Fruit fly (Drosophila melanogaster) whole organism, embryonic: Measurements from ENCODE around the gene CG44836.
A peak's percentile ranks its signal among the peaks of the same experiment; 100 is the strongest.

Source experiments
- Antp ChIP-seq: fragments of 200-800 bp; sonication (Bioruptor generic); optimal IDR thresholded peaks from 3 replicates; lab custom pipeline; 2016; ENCODE audit warnings: missing biosample characterization, missing genetic modification characterization
- Atf-2 ChIP-seq: fragments of 200-800 bp; sonication (Bioruptor generic); optimal IDR thresholded peaks from 2 replicates; lab custom pipeline; 2016; ENCODE audit warnings: missing biosample characterization, missing genetic modification characterization
- Blimp-1 ChIP-seq: fragments of 200-800 bp; sonication (Bioruptor generic); optimal IDR thresholded peaks from 3 replicates; lab custom pipeline; 2018; ENCODE audit warnings: missing biosample characterization, missing genetic modification characterization, mild to moderate bottlenecking, moderate library complexity, missing genetic modification reagents
- CG10267 ChIP-seq: fragments of 200-800 bp; sonication (Bioruptor generic); optimal IDR thresholded peaks from 2 replicates; lab custom pipeline; 2018; ENCODE audit warnings: missing biosample characterization, mild to moderate bottlenecking, missing genetic modification characterization, moderate library complexity
- CG10979 ChIP-seq: fragments of 200-800 bp; sonication (Bioruptor generic); optimal IDR thresholded peaks from 2 replicates; lab custom pipeline; 2018; ENCODE audit warnings: missing biosample characterization, mild to moderate bottlenecking, missing genetic modification characterization, moderate library complexity
- CG12391 ChIP-seq: fragments of 200-800 bp; sonication (Bioruptor generic); optimal IDR thresholded peaks from 3 replicates; lab custom pipeline; 2018; ENCODE audit warnings: missing biosample characterization, mild to moderate bottlenecking, missing genetic modification characterization, moderate library complexity
- CG1603 ChIP-seq: fragments of 200-800 bp; sonication (Bioruptor generic); optimal IDR thresholded peaks from 2 replicates; lab custom pipeline; 2019; ENCODE audit warnings: missing biosample characterization, mild to moderate bottlenecking, missing genetic modification characterization, moderate library complexity
- CG16815 ChIP-seq: fragments of 200-800 bp; sonication (Bioruptor generic); optimal IDR thresholded peaks from 3 replicates; lab custom pipeline; 2017; ENCODE audit warnings: missing biosample characterization, mild to moderate bottlenecking, missing genetic modification characterization
- CG17612 ChIP-seq: fragments of 200-800 bp; sonication (Bioruptor generic); IDR thresholded peaks from 2 replicates; pipeline ENCODE4 v1.3.6; 2022; ENCODE audit warnings: missing biosample characterization, missing genetic modification characterization
- CG18599 ChIP-seq: fragments of 200-800 bp; sonication (Bioruptor generic); optimal IDR thresholded peaks from 3 replicates; lab custom pipeline; 2017; ENCODE audit warnings: missing biosample characterization, missing genetic modification characterization, mild to moderate bottlenecking, moderate library complexity, missing genetic modification reagents
- CG34224 ChIP-seq: fragments of 200-800 bp; sonication (Bioruptor generic); IDR thresholded peaks from 3 replicates; pipeline ENCODE4 v1.3.6; 2022; ENCODE audit warnings: missing biosample characterization, missing genetic modification characterization; ENCODE audit not compliant: partially characterized antibody
- CG34376 ChIP-seq: fragments of 200-800 bp; sonication (Bioruptor generic); optimal IDR thresholded peaks from 2 replicates; lab custom pipeline; 2018; ENCODE audit warnings: missing biosample characterization, mild to moderate bottlenecking, missing genetic modification characterization
- CG3847 ChIP-seq: fragments of 200-800 bp; sonication (Bioruptor generic); IDR thresholded peaks from 2 replicates; pipeline ENCODE4 v1.3.6; 2022; ENCODE audit warnings: missing biosample characterization, missing genetic modification characterization
- CG3995 ChIP-seq: fragments of 200-800 bp; sonication (Bioruptor generic); optimal IDR thresholded peaks from 3 replicates; lab custom pipeline; 2016; ENCODE audit warnings: missing biosample characterization, missing genetic modification characterization
- CG7372 ChIP-seq: fragments of 200-800 bp; sonication (Bioruptor generic); IDR thresholded peaks from 2 replicates; pipeline ENCODE4 v1.3.6; 2022; ENCODE audit warnings: missing biosample characterization, missing genetic modification characterization
- CG7839 ChIP-seq: fragments of 200-800 bp; sonication (Bioruptor generic); optimal IDR thresholded peaks from 3 replicates; lab custom pipeline; 2018; ENCODE audit warnings: missing biosample characterization, mild to moderate bottlenecking, missing genetic modification characterization, moderate library complexity
- CG9215 ChIP-seq: fragments of 200-800 bp; sonication (Bioruptor generic); IDR thresholded peaks from 2 replicates; pipeline ENCODE4 v1.3.6; 2022; ENCODE audit warnings: missing biosample characterization, missing genetic modification characterization
- CG9727 ChIP-seq: fragments of 200-800 bp; sonication (Bioruptor generic); optimal IDR thresholded peaks from 3 replicates; lab custom pipeline; 2017; ENCODE audit warnings: missing biosample characterization, mild to moderate bottlenecking, missing genetic modification characterization
- CG9876 ChIP-seq: fragments of 200-800 bp; sonication (Bioruptor generic); optimal IDR thresholded peaks from 2 replicates; lab custom pipeline; 2016; ENCODE audit warnings: missing biosample characterization, missing genetic modification characterization
- CTCF ChIP-seq: fragments of 200-800 bp; sonication (Bioruptor generic); optimal IDR thresholded peaks from 2 replicates; lab custom pipeline; 2017; ENCODE audit warnings: missing biosample characterization, mild to moderate bottlenecking, missing genetic modification characterization, moderate library complexity
- D ChIP-seq, 2 experiments: fragments of 200-800 bp in 1 of 2; fragments of >200 bp in 1 of 2; sonication (Bioruptor generic) in 1 of 2; optimal IDR thresholded peaks; 2 replicates in 1 of 2; 3 replicates in 1 of 2; lab custom pipeline; 2017; ENCODE audit warnings: mild to moderate bottlenecking in 1 of 2, missing biosample characterization in 1 of 2, missing genetic modification characterization in 1 of 2, missing genetic modification reagents in 1 of 2
- Eip74EF ChIP-seq, 2 experiments: fragments of 200-800 bp in 1 of 2; fragments of >200 bp in 1 of 2; sonication (Bioruptor generic) in 1 of 2; optimal IDR thresholded peaks; 2 replicates each; lab custom pipeline; 2017 to 2019; ENCODE audit warnings: missing biosample characterization in 2 of 2, missing genetic modification characterization in 2 of 2, mild to moderate bottlenecking in 1 of 2, moderate library complexity in 1 of 2
- Ets97D ChIP-seq: fragments of 200-800 bp; sonication (Bioruptor generic); optimal IDR thresholded peaks from 3 replicates; lab custom pipeline; 2016; ENCODE audit warnings: missing biosample characterization, missing genetic modification characterization
- Hey ChIP-seq: fragments of 200-800 bp; sonication (Bioruptor generic); optimal IDR thresholded peaks from 3 replicates; lab custom pipeline; 2018; ENCODE audit warnings: missing biosample characterization, mild to moderate bottlenecking, missing genetic modification characterization
- Hsf ChIP-seq: fragments of 200-800 bp; sonication (Bioruptor generic); optimal IDR thresholded peaks from 3 replicates; lab custom pipeline; 2016; ENCODE audit warnings: missing biosample characterization, missing genetic modification characterization
- Lim3 ChIP-seq: fragments of 200-800 bp; sonication (Bioruptor generic); IDR thresholded peaks from 2 replicates; pipeline ENCODE4 v1.3.6; 2022; ENCODE audit warnings: missing biosample characterization, missing genetic modification characterization
- Med ChIP-seq: fragments of 200-800 bp; sonication (Bioruptor generic); peaks from one replicate; lab custom pipeline; 2016; ENCODE audit warnings: missing biosample characterization, missing genetic modification characterization, mild to moderate bottlenecking, inconsistent platforms, moderate library complexity
- Oli ChIP-seq: fragments of 200-800 bp; sonication (Bioruptor generic); optimal IDR thresholded peaks from 2 replicates; lab custom pipeline; 2018; ENCODE audit warnings: missing biosample characterization, mild to moderate bottlenecking, missing genetic modification characterization, moderate library complexity
- PHDP ChIP-seq: fragments of 200-800 bp; sonication (Bioruptor generic); optimal IDR thresholded peaks from 3 replicates; lab custom pipeline; 2018; ENCODE audit warnings: missing biosample characterization, mild to moderate bottlenecking, missing genetic modification characterization, moderate library complexity
- Sox100B ChIP-seq: fragments of 200-800 bp; sonication (Bioruptor generic); optimal IDR thresholded peaks from 3 replicates; lab custom pipeline; 2018; ENCODE audit warnings: missing biosample characterization, mild to moderate bottlenecking, missing genetic modification characterization
- YL-1 ChIP-seq: fragments of 200-800 bp; sonication (Bioruptor generic); optimal IDR thresholded peaks from 3 replicates; lab custom pipeline; 2017; ENCODE audit warnings: missing biosample characterization, mild to moderate bottlenecking, missing genetic modification characterization
- bsh ChIP-seq, 2 experiments: fragments of 200-800 bp; sonication (Bioruptor generic); optimal IDR thresholded peaks; 2 replicates each; lab custom pipeline; 2017 to 2018; ENCODE audit warnings: mild to moderate bottlenecking in 2 of 2, missing biosample characterization in 2 of 2, missing genetic modification characterization in 2 of 2, moderate library complexity in 1 of 2
- btn ChIP-seq: fragments of 200-800 bp; sonication (Bioruptor generic); optimal IDR thresholded peaks from 2 replicates; lab custom pipeline; 2016; ENCODE audit warnings: missing biosample characterization, missing genetic modification characterization
- cas ChIP-seq: fragments of 200-800 bp; sonication (Bioruptor generic); IDR thresholded peaks from 2 replicates; pipeline ENCODE4 v1.3.6; 2022; ENCODE audit warnings: missing biosample characterization, missing genetic modification characterization
- da ChIP-seq: fragments of 200-800 bp; sonication (Bioruptor generic); optimal IDR thresholded peaks from 2 replicates; lab custom pipeline; 2016; ENCODE audit warnings: missing biosample characterization, missing genetic modification characterization
- dmrt99B ChIP-seq: fragments of 200-800 bp; sonication (Bioruptor generic); optimal IDR thresholded peaks from 2 replicates; lab custom pipeline; 2018; ENCODE audit warnings: missing biosample characterization, mild to moderate bottlenecking, missing genetic modification characterization, moderate library complexity
- eve ChIP-seq, 2 experiments: fragments of >200 bp; optimal IDR thresholded peaks; 2 replicates each; lab custom pipeline; 2017; ENCODE audit warnings: missing biosample characterization in 2 of 2, missing genetic modification characterization in 2 of 2
- fru ChIP-seq: fragments of >200 bp; optimal IDR thresholded peaks from 2 replicates; lab custom pipeline; 2017
- grau ChIP-seq: fragments of 200-800 bp; optimal IDR thresholded peaks from 3 replicates; lab custom pipeline; 2019; ENCODE audit warnings: missing biosample characterization, mild to moderate bottlenecking, missing genetic modification characterization, moderate library complexity
- gsb ChIP-seq: fragments of 200-800 bp; sonication (Bioruptor generic); IDR thresholded peaks from 2 replicates; pipeline ENCODE4 v1.3.6; 2022; ENCODE audit warnings: missing biosample characterization, missing genetic modification characterization
- h ChIP-seq: fragments of >200 bp; optimal IDR thresholded peaks from 2 replicates; lab custom pipeline; 2017
- onecut ChIP-seq: fragments of 200-800 bp; sonication (Bioruptor generic); IDR thresholded peaks from 2 replicates; pipeline ENCODE4 v1.3.6; 2022; ENCODE audit warnings: missing biosample characterization, missing genetic modification characterization
- pnt ChIP-seq: fragments of 200-800 bp; sonication (Bioruptor generic); optimal IDR thresholded peaks from 3 replicates; lab custom pipeline; 2016; ENCODE audit warnings: missing biosample characterization, missing genetic modification characterization
- prd ChIP-seq, 3 experiments: fragments of >200 bp in 2 of 3; fragments of 200-800 bp in 1 of 3; sonication (Bioruptor generic) in 1 of 3; optimal IDR thresholded peaks in 2 of 3; IDR thresholded peaks in 1 of 3; 2 replicates in 2 of 3; 3 replicates in 1 of 3; pipeline versions ENCODE4 v1.3.6 to Lab custom; 2017 to 2022; ENCODE audit warnings: missing biosample characterization in 1 of 3, missing genetic modification characterization in 1 of 3
- repo ChIP-seq: fragments of 200-800 bp; sonication (Bioruptor generic); optimal IDR thresholded peaks from 2 replicates; lab custom pipeline; 2016; ENCODE audit warnings: missing biosample characterization, missing genetic modification characterization
- scrt ChIP-seq: fragments of 200-800 bp; sonication (Bioruptor generic); optimal IDR thresholded peaks from 2 replicates; lab custom pipeline; 2018; ENCODE audit warnings: missing biosample characterization, mild to moderate bottlenecking, missing genetic modification characterization, moderate library complexity
- sens ChIP-seq: fragments of 200-800 bp; sonication (Bioruptor generic); peaks from one replicate; lab custom pipeline; 2016; ENCODE audit warnings: missing biosample characterization, missing genetic modification characterization
- sr ChIP-seq: fragments of 200-800 bp; sonication (Bioruptor generic); IDR thresholded peaks from 3 replicates; pipeline ENCODE4 v1.3.6; 2022; ENCODE audit warnings: missing biosample characterization, missing genetic modification characterization
- stc ChIP-seq: fragments of 200-800 bp; sonication (Bioruptor generic); IDR thresholded peaks from 2 replicates; pipeline ENCODE4 v1.3.6; 2022; ENCODE audit warnings: missing biosample characterization, missing genetic modification characterization
- tin ChIP-seq: fragments of 200-800 bp; sonication (Bioruptor generic); optimal IDR thresholded peaks from 3 replicates; lab custom pipeline; 2016; ENCODE audit warnings: missing biosample characterization, missing genetic modification characterization
- ttk ChIP-seq: fragments of 200-800 bp; sonication (Bioruptor generic); IDR thresholded peaks from 2 replicates; pipeline ENCODE4 v2.1.2; 2022; ENCODE audit warnings: missing biosample characterization, missing genetic modification characterization
- unc-4 ChIP-seq: fragments of 200-800 bp; sonication (Bioruptor generic); IDR thresholded peaks from 2 replicates; pipeline ENCODE4 v1.3.6; 2022; ENCODE audit warnings: missing biosample characterization, missing genetic modification characterization; ENCODE audit not compliant: partially characterized antibody

The CG44836 gene

DNA sequence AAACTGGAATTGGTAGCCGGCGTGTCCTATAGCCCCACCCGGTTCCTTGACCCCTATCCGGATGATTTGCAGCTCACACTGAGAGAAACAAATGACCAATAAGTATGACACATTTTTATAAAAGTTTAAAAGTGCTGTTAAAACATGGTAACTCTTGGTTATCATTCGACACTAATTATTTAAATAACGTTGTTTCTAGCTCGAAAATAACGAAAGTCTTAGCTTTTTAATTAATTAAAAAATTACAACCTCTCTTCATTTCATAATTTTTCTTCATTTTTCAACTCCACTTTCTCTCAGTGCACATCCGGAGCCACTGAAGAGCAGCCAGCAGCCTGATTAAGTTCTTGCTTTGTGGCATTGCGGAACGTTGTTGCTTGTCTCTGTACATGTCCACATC, 35.9 kb downstream of the CG44836 start (continued):
- TF ChIP-seq CG9727 (no peak), h (no peak), CG3847 (no peak), da (GFP tag; lab: Kevin White, UChicago) (no peak), CG7839 (tag; lab: Kevin White, UChicago) (peak; percentile 8), scrt (no peak), Oli (tag; lab: Kevin White, UChicago) (no peak), CG17612 (GFP tag; lab: Robert Waterston, UW) (no peak), YL-1 (GFP tag; lab: Kevin White, UChicago) (no peak), stc (GFP tag; lab: Robert Waterston, UW) (no peak), grau (peak; percentile 5), sr (GFP tag; lab: Robert Waterston, UW) (no peak), Hey (tag; lab: Kevin White, UChicago) (no peak), btn (GFP tag; lab: Kevin White, UChicago) (no peak), Blimp-1 (GFP tag; lab: Kevin White, UChicago) (peak; percentile 30), Med (GFP tag; lab: Kevin White, UChicago) (peak; percentile 44), Atf-2 (GFP tag; lab: Kevin White, UChicago) (no peak), CG7372 (GFP tag; lab: Robert Waterston, UW) (no peak), CG34376 (GFP tag; lab: Kevin White, UChicago) (no peak), sens (GFP tag; lab: Kevin White, UChicago) (peak; percentile 75), pnt (GFP tag; lab: Kevin White, UChicago) (no peak), CG9876 (no peak), Eip74EF (GFP tag; optimal IDR thresholded peaks at IDR 0.05; lab: Kevin White, UChicago) (no peak), Ets97D (GFP tag; lab: Kevin White, UChicago) (no peak), CG34224 (GFP tag; lab: Robert Waterston, UW) (no peak), repo (GFP tag; lab: Kevin White, UChicago) (no peak), ttk (GFP tag; lab: Robert Waterston, UW) (no peak), CG12391 (peak; percentile 1), CG10979 (tag; lab: Kevin White, UChicago) (peak; percentile 16), onecut (GFP tag; lab: Robert Waterston, UW) (no peak), CG10267 (no peak), Hsf (GFP tag; lab: Kevin White, UChicago) (peak; percentile 6), bsh (GFP tag; optimal IDR thresholded peaks at IDR 0.05; lab: Kevin White, UChicago) (peak in 1 of 2 experiments; percentile 64), Sox100B (GFP tag; lab: Kevin White, UChicago) (peak; percentile 6), CG1603 (tag; lab: Kevin White, UChicago) (no peak)
- TF ChIP-seq, all 482 proteins: peak for 15

DNA sequence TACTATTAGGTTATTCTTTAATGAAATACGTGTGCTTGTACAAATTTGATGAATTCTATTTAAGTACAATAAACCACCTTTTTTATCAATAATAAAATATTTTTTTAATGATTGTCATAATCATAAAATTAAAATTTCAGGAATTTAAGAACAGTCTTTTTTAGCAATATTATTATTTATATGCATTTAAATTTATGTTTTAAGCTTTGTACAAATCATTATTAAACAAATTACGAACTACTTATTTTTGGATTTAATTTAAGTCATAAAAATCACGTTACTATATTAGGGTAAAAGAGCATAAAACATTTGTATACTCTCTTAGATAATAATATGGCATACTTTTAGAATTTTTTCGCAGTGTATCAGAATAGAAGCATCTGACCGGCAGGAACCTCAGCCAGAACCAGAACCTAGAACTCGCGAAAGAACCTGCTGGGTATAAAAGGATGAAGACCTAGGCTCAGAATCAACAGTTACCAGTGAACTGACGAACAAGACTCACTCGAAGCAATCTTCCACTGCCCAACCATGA, 37.9 kb downstream of the CG44836 start, which contains the start of gene Cpr72Ea:
Gene Cpr72Ea, plus strand, starts transcription at position 485 of the 535 bp plus-strand sequence.
- TF ChIP-seq CTCF (GFP tag; lab: Kevin White, UChicago) (no peak), tin (GFP tag; lab: Kevin White, UChicago) (no peak), PHDP (tag; lab: Kevin White, UChicago) (no peak), CG3995 (GFP tag; lab: Kevin White, UChicago) (no peak), Antp (GFP tag; lab: Kevin White, UChicago) (no peak), CG18599 (GFP tag; lab: Kevin White, UChicago) (no peak), gsb (GFP tag; lab: Robert Waterston, UW) (no peak), prd (optimal IDR thresholded peaks at IDR 0.05; lab: Kevin White, UChicago) (no peak), prd (GFP tag; IDR thresholded peaks at IDR 0.05; lab: Robert Waterston, UW) (no peak), dmrt99B (tag; lab: Kevin White, UChicago) (no peak), grau (no peak), Lim3 (GFP tag; lab: Robert Waterston, UW) (no peak), CG9215 (GFP tag; lab: Robert Waterston, UW) (no peak), CG16815 (GFP tag; lab: Kevin White, UChicago) (no peak), D (optimal IDR thresholded peaks at IDR 0.05; lab: Kevin White, UChicago) (no peak), D (GFP tag; optimal IDR thresholded peaks at IDR 0.05; lab: Kevin White, UChicago) (no peak), eve (GFP tag; optimal IDR thresholded peaks at IDR 0.05; lab: Kevin White, UChicago) (no peak), cas (GFP tag; lab: Robert Waterston, UW) (no peak), fru (no peak), unc-4 (GFP tag; lab: Robert Waterston, UW) (no peak)
